Worm (Caenorhabditis elegans) whole organism, mixed stage, embryonic: ENCODE results near the gene mpst-2.

ENCODE experiments used
- M03D4.4 ChIP-seq: sonication (generic microtip); optimal IDR thresholded peaks from 2 replicates; lab custom pipeline; 2017; ENCODE audit warnings: mild to moderate bottlenecking, missing genetic modification characterization, missing compliant biosample characterization
- bed-3 ChIP-seq: fragments of 200-800 bp; sonication (Bioruptor generic); optimal IDR thresholded peaks from 3 replicates; lab custom pipeline; 2018; ENCODE audit warnings: mild to moderate bottlenecking, missing genetic modification characterization, moderate library complexity, missing compliant biosample characterization
- blmp-1 ChIP-seq: fragments of 150-350 bp; optimal IDR thresholded peaks from 2 replicates; lab custom pipeline; 2014; ENCODE audit warnings: missing biosample characterization, missing genetic modification characterization
- ceh-43 ChIP-seq: fragments of 200-800 bp; sonication (Bioruptor generic); optimal IDR thresholded peaks from 2 replicates; lab custom pipeline; 2018; ENCODE audit warnings: mild to moderate bottlenecking, missing genetic modification characterization, moderate library complexity, missing compliant biosample characterization
- ceh-83 ChIP-seq: fragments of 200-800 bp; sonication (Bioruptor generic); optimal IDR thresholded peaks from 2 replicates; lab custom pipeline; 2018; ENCODE audit warnings: mild to moderate bottlenecking, missing genetic modification characterization, missing compliant biosample characterization
- ces-1 ChIP-seq: fragments of 150-350 bp; optimal IDR thresholded peaks from 2 replicates; lab custom pipeline; 2014; ENCODE audit warnings: missing biosample characterization, missing genetic modification reagents, missing genetic modification characterization
- cnd-1 ChIP-seq: fragments of 200-800 bp; sonication (Bioruptor generic); optimal IDR thresholded peaks from 2 replicates; lab custom pipeline; 2018; ENCODE audit warnings: mild to moderate bottlenecking, missing genetic modification characterization, missing compliant biosample characterization
- drap-1 ChIP-seq: fragments of 200-800 bp; sonication (Bioruptor generic); optimal IDR thresholded peaks from 3 replicates; lab custom pipeline; 2018; ENCODE audit warnings: mild to moderate bottlenecking, missing genetic modification characterization, missing compliant biosample characterization
- elt-1 ChIP-seq: sonication (generic microtip); optimal IDR thresholded peaks from 2 replicates; lab custom pipeline; 2017; ENCODE audit warnings: missing genetic modification characterization, mild to moderate bottlenecking, missing compliant biosample characterization, antibody characterized with exemption, moderate library complexity, borderline replicate concordance; ENCODE audit not compliant: insufficient read depth
- elt-3 ChIP-seq: fragments of 150-350 bp; optimal IDR thresholded peaks from 2 replicates; lab custom pipeline; 2014; ENCODE audit warnings: missing biosample characterization, missing genetic modification characterization
- flh-1 ChIP-seq: fragments of 200-800 bp; sonication (Bioruptor generic); optimal IDR thresholded peaks from 2 replicates; lab custom pipeline; 2018; ENCODE audit warnings: mild to moderate bottlenecking, missing genetic modification characterization, moderate library complexity, missing compliant biosample characterization
- hlh-1 ChIP-seq: fragments of 150-350 bp; optimal IDR thresholded peaks from 2 replicates; lab custom pipeline; 2014; ENCODE audit warnings: missing biosample characterization, missing genetic modification reagents, missing genetic modification characterization
- lin-13 ChIP-seq: fragments of 150-350 bp; optimal IDR thresholded peaks from 2 replicates; lab custom pipeline; 2014; ENCODE audit warnings: missing biosample characterization, missing genetic modification characterization
- lin-32 ChIP-seq: fragments of 200-800 bp; sonication (Bioruptor generic); optimal IDR thresholded peaks from 2 replicates; lab custom pipeline; 2018; ENCODE audit warnings: mild to moderate bottlenecking, missing genetic modification characterization, missing compliant biosample characterization
- lsy-2 ChIP-seq: fragments of 150-350 bp; optimal IDR thresholded peaks from 2 replicates; lab custom pipeline; 2014; ENCODE audit warnings: missing biosample characterization, missing genetic modification characterization
- mab-5 ChIP-seq: fragments of 150-350 bp; optimal IDR thresholded peaks from 2 replicates; lab custom pipeline; 2014; ENCODE audit warnings: missing biosample characterization, missing genetic modification characterization
- mep-1 ChIP-seq: fragments of 150-350 bp; optimal IDR thresholded peaks from 2 replicates; lab custom pipeline; 2017; ENCODE audit warnings: missing biosample characterization, missing genetic modification reagents, missing genetic modification characterization, inconsistent platforms
- mls-2 ChIP-seq: sonication (generic microtip); optimal IDR thresholded peaks from 2 replicates; lab custom pipeline; 2016; ENCODE audit warnings: mild to moderate bottlenecking, missing genetic modification characterization, moderate library complexity, missing compliant biosample characterization
- nhr-12 ChIP-seq: fragments of 150-350 bp; optimal IDR thresholded peaks from 2 replicates; lab custom pipeline; 2014; ENCODE audit warnings: missing biosample characterization, missing genetic modification characterization
- nhr-2 ChIP-seq: fragments of 150-350 bp; optimal IDR thresholded peaks from 2 replicates; lab custom pipeline; 2014; ENCODE audit warnings: missing biosample characterization, missing genetic modification characterization
- nhr-237 ChIP-seq: fragments of 150-350 bp; optimal IDR thresholded peaks from 2 replicates; lab custom pipeline; 2014; ENCODE audit warnings: missing biosample characterization, missing genetic modification characterization
- nhr-28 ChIP-seq: fragments of 150-350 bp; optimal IDR thresholded peaks from 2 replicates; lab custom pipeline; 2014; ENCODE audit warnings: missing biosample characterization, missing genetic modification characterization
- nhr-76 ChIP-seq: sonication (generic microtip); optimal IDR thresholded peaks from 2 replicates; lab custom pipeline; 2017; ENCODE audit warnings: missing biosample characterization, missing genetic modification characterization
- pha-4 ChIP-seq: fragments of 150-350 bp; optimal IDR thresholded peaks from 2 replicates; lab custom pipeline; 2018; ENCODE audit warnings: missing biosample characterization, missing genetic modification reagents, missing genetic modification characterization
- sem-2 ChIP-seq: fragments of 200-800 bp; sonication (Bioruptor generic); optimal IDR thresholded peaks from 2 replicates; lab custom pipeline; 2018; ENCODE audit warnings: mild to moderate bottlenecking, missing genetic modification characterization, missing compliant biosample characterization
- snpc-4 ChIP-seq: fragments of 150-350 bp; optimal IDR thresholded peaks from 2 replicates; lab custom pipeline; 2014; ENCODE audit warnings: missing biosample characterization, missing genetic modification characterization
- sptf-1 ChIP-seq: sonication (generic microtip); optimal IDR thresholded peaks from 2 replicates; lab custom pipeline; 2017; ENCODE audit warnings: mild to moderate bottlenecking, missing genetic modification characterization, moderate library complexity, missing compliant biosample characterization
- tbx-8 ChIP-seq: fragments of 200-800 bp; sonication (Bioruptor generic); optimal IDR thresholded peaks from 2 replicates; lab custom pipeline; 2018; ENCODE audit warnings: mild to moderate bottlenecking, missing genetic modification characterization, moderate library complexity, missing compliant biosample characterization
- unc-120 ChIP-seq: sonication (generic microtip); optimal IDR thresholded peaks from 2 replicates; lab custom pipeline; 2017; ENCODE audit warnings: missing genetic modification characterization, missing compliant biosample characterization; ENCODE audit not compliant: poor library complexity, severe bottlenecking
- unc-39 ChIP-seq: fragments of 150-350 bp; optimal IDR thresholded peaks from 2 replicates; lab custom pipeline; 2014; ENCODE audit warnings: missing biosample characterization, missing genetic modification characterization
- unc-62 ChIP-seq: fragments of 150-350 bp; optimal IDR thresholded peaks from 2 replicates; lab custom pipeline; 2014; ENCODE audit warnings: missing biosample characterization, missing genetic modification reagents, missing genetic modification characterization
- zip-8 ChIP-seq: fragments of 150-350 bp; optimal IDR thresholded peaks from 2 replicates; lab custom pipeline; 2014; ENCODE audit warnings: missing biosample characterization, missing genetic modification characterization
- ztf-11 ChIP-seq: fragments of 150-350 bp; optimal IDR thresholded peaks from 2 replicates; lab custom pipeline; 2014; ENCODE audit warnings: missing biosample characterization, missing genetic modification characterization

mpst-2 gene

DNA sequence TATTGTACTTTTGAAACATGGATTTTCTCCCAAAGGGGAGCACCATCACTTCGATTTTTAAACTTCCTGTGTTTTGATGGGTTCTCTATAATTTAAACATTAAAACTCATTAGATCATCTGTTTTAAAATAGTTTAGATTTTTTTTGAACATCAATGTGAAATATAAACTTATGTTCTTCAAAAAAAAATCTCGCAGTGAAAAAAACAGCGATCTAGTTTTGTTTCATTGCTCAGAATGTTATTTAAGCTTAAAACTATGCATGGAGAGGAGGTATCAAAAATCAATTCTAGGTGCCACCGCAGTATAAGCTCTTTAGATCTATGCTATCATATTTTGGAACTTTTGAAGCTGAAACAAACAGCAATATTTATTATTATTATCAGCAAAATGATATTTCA is 25.1 kb downstream of the mpst-2 start, which contains the start of gene gcy-14:
TSS of gene gcy-14 (minus strand) at position 101 of the 400 bp plus-strand sequence.
- no peak for TF ChIP-seq zip-8 (tag; lab: Kevin White, UChicago)
- TF ChIP-seq cnd-1 (tag; lab: Kevin White, UChicago), result no peak
- TF ChIP-seq sem-2 (GFP tag; lab: Kevin White, UChicago), result no peak
- no peak for TF ChIP-seq ztf-11 (tag; lab: Kevin White, UChicago)
- TF ChIP-seq sptf-1, result no peak
- TF ChIP-seq ces-1, result no peak
- no peak for TF ChIP-seq M03D4.4
- TF ChIP-seq lin-13, result no peak
- no peak for TF ChIP-seq nhr-28 (tag; lab: Kevin White, UChicago)
- no peak for TF ChIP-seq nhr-237 (tag; lab: Kevin White, UChicago)
- TF ChIP-seq bed-3 (GFP tag; lab: Kevin White, UChicago), result no peak
- TF ChIP-seq nhr-2 (tag; lab: Kevin White, UChicago), result no peak
- TF ChIP-seq nhr-12 (tag; lab: Kevin White, UChicago), result no peak
- TF ChIP-seq unc-62 (GFP tag; lab: Kevin White, UChicago), result no peak
- TF ChIP-seq nhr-76, result no peak
- TF ChIP-seq drap-1 (GFP tag; lab: Kevin White, UChicago), result no peak
- no peak for TF ChIP-seq lsy-2 (tag; lab: Kevin White, UChicago)

DNA sequence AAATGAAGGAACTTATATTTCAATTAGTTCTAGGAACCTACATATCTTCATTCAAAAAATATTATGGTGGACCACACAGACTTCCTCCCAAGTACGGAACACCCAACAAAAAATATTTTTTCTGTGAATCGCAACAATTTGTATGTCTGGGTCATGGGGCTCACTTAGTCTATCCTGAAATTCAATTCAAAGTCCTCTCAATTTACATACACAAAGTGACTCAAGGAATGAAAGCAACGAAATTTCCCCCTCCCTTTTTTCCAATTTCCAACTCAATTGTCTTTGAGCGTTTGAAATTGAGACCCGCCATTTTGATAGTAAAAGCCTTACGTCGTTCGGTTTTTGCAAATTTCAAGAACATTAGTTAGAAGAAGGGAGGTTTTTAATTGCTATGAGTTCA is 33.9 kb downstream of the mpst-2 start:
- TF ChIP-seq lin-13 (no peak), ces-1 (peak; percentile 70), elt-1 (tag; lab: Kevin White, UChicago) (no peak)

DNA sequence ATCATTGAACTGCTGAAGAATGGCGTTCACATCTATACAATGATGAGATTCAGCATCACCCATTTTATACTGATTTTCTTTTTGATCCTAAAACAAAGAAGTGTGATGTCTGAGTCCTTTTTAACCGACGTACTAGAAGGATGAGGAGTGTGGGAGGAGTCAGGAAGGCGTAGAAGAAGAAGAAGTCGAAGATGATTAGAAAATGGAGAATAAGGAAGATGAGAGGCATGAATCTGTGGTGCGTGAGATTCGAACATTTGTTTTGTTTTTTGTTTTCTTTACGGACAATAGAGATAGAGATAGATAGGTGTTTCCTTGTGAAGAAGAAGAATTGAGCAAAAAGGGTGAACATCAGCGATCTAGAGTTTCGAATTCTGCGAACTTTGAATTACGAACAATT is 34.8 kb downstream of the mpst-2 start, which contains the start of gene npr-13:
TSS of gene npr-13 (minus strand) at position 101 of the 400 bp plus-strand sequence.
- TF ChIP-seq drap-1 (GFP tag; lab: Kevin White, UChicago) (no peak), tbx-8 (GFP tag; lab: Kevin White, UChicago) (no peak), zip-8 (tag; lab: Kevin White, UChicago) (no peak), mab-5 (no peak), hlh-1 (tag; lab: Kevin White, UChicago) (no peak), nhr-12 (tag; lab: Kevin White, UChicago) (no peak), lin-32 (GFP tag; lab: Kevin White, UChicago) (no peak), sptf-1 (no peak), mep-1 (tag; lab: Kevin White, UChicago) (no peak), nhr-237 (tag; lab: Kevin White, UChicago) (no peak)
- TF ChIP-seq, all 35 proteins: peak for 0

DNA sequence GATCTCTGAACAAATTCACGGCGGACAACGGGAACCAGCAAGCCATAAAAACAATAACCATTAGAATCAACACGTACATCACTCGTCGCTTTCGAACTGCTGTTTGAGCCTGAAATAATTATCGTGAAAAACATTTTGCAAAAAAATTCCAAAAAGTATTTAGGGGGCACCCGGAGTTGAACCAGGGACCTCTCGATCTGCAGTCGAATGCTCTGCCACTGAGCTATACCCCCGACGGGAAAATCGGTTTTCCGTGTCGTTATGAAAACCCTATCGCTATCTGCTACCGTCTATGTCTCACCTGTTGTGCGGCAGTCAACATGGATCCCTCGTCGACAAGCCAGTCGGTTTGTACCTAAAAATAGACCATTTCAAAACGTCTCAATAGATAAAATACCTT is 37.6 kb downstream of the mpst-2 start:
- peak; percentile 50 for TF ChIP-seq mls-2
- no peak for TF ChIP-seq lin-13
- peak; percentile 47 for TF ChIP-seq ceh-83
- no peak for TF ChIP-seq ztf-11 (tag; lab: Kevin White, UChicago)
- TF ChIP-seq blmp-1, result no peak
- no peak for TF ChIP-seq lin-32 (GFP tag; lab: Kevin White, UChicago)
- TF ChIP-seq mab-5, result no peak
- peak; percentile 59 for TF ChIP-seq sem-2 (GFP tag; lab: Kevin White, UChicago)
- no peak for TF ChIP-seq nhr-237 (tag; lab: Kevin White, UChicago)
- TF ChIP-seq flh-1 (GFP tag; lab: Kevin White, UChicago), result peak; percentile 40
- no peak for TF ChIP-seq elt-1 (tag; lab: Kevin White, UChicago)
- TF ChIP-seq bed-3 (GFP tag; lab: Kevin White, UChicago), result peak; percentile 39
- no peak for TF ChIP-seq elt-3 (tag; lab: Kevin White, UChicago)
- peak; percentile 53 for TF ChIP-seq unc-120 (tag; lab: Kevin White, UChicago)
- peak; percentile 91 for TF ChIP-seq drap-1 (GFP tag; lab: Kevin White, UChicago)
- peak; percentile 70 for TF ChIP-seq sptf-1
- TF ChIP-seq M03D4.4, result peak; percentile 78
- TF ChIP-seq cnd-1 (tag; lab: Kevin White, UChicago), result peak; percentile 47
- TF ChIP-seq ceh-43 (GFP tag; lab: Kevin White, UChicago), result peak; percentile 61
- no peak for TF ChIP-seq snpc-4 (tag; lab: Kevin White, UChicago)
- TF ChIP-seq unc-39 (tag; lab: Kevin White, UChicago), result no peak
- no peak for TF ChIP-seq nhr-2 (tag; lab: Kevin White, UChicago)
- no peak for TF ChIP-seq pha-4 (tag; lab: Kevin White, UChicago)
- TF ChIP-seq zip-8 (tag; lab: Kevin White, UChicago), result no peak
- no peak for TF ChIP-seq nhr-76
